Worm (Caenorhabditis elegans) whole organism, L1 larva: Measurements from ENCODE around the gene clec-39.

Source experiments
- C04F5.9 ChIP-seq: sonication (generic microtip); optimal IDR thresholded peaks from 2 replicates; lab custom pipeline; 2016; ENCODE audit warnings: missing genetic modification characterization, missing compliant biosample characterization
- aha-1 ChIP-seq: fragments of 150-350 bp; optimal IDR thresholded peaks from 2 replicates; lab custom pipeline; 2014; ENCODE audit warnings: missing biosample characterization, missing genetic modification characterization
- alr-1 ChIP-seq: fragments of 200-800 bp; sonication (Bioruptor generic); optimal IDR thresholded peaks from 2 replicates; lab custom pipeline; 2018; ENCODE audit warnings: borderline replicate concordance, mild to moderate bottlenecking, missing genetic modification characterization, missing compliant biosample characterization
- aly-2 ChIP-seq: fragments of 150-350 bp; optimal IDR thresholded peaks from 2 replicates; lab custom pipeline; 2014; ENCODE audit warnings: missing biosample characterization, missing genetic modification characterization
- ama-1 ChIP-seq: fragments of 150-350 bp; optimal IDR thresholded peaks from 2 replicates; lab custom pipeline; 2014
- ceh-63 ChIP-seq: fragments of 200-800 bp; sonication (Bioruptor generic); optimal IDR thresholded peaks from 2 replicates; lab custom pipeline; 2018; ENCODE audit warnings: mild to moderate bottlenecking, missing genetic modification characterization, missing compliant biosample characterization
- ceh-8 ChIP-seq: fragments of 200-800 bp; sonication (Bioruptor generic); optimal IDR thresholded peaks from 2 replicates; lab custom pipeline; 2018; ENCODE audit warnings: mild to moderate bottlenecking, missing genetic modification characterization, moderate library complexity, missing compliant biosample characterization
- ceh-82 ChIP-seq, 3 experiments: fragments of 150-350 bp in 1 of 3; sonication (generic microtip) in 2 of 3; optimal IDR thresholded peaks; 2 replicates each; lab custom pipeline; 2014 to 2017; ENCODE audit warnings: missing biosample characterization in 3 of 3, missing genetic modification characterization in 3 of 3
- ceh-88 ChIP-seq: fragments of 200-800 bp; sonication (Bioruptor generic); IDR thresholded peaks from 2 replicates; pipeline ENCODE4 v1.3.6; 2022; ENCODE audit warnings: missing genetic modification characterization, missing compliant biosample characterization
- efl-1 ChIP-seq, 4 experiments: fragments of 150-350 bp; optimal IDR thresholded peaks in 3 of 4; peaks in 1 of 4; 1 replicate in 1 of 4; 2 replicates in 3 of 4; lab custom pipeline; 2014; ENCODE audit warnings: missing biosample characterization in 2 of 4, missing genetic modification characterization in 2 of 4, missing genetic modification reagents in 2 of 4
- egl-13 ChIP-seq: sonication (generic microtip); optimal IDR thresholded peaks from 2 replicates; lab custom pipeline; 2016; ENCODE audit warnings: missing genotype, missing genetic modification reagents, missing genetic modification characterization, missing compliant biosample characterization
- elt-2 ChIP-seq: sonication (generic microtip); optimal IDR thresholded peaks from 2 replicates; lab custom pipeline; 2016; ENCODE audit warnings: missing genetic modification characterization, mild to moderate bottlenecking, inconsistent platforms, missing compliant biosample characterization, missing genetic modification reagents
- fkh-8 ChIP-seq: sonication (generic microtip); optimal IDR thresholded peaks from 2 replicates; lab custom pipeline; 2016; ENCODE audit warnings: mild to moderate bottlenecking, missing genetic modification characterization, missing compliant biosample characterization
- fos-1 ChIP-seq: fragments of 150-350 bp; optimal IDR thresholded peaks from 2 replicates; lab custom pipeline; 2014; ENCODE audit warnings: missing biosample characterization, missing genetic modification characterization
- grh-1 ChIP-seq: fragments of 200-800 bp; sonication (Bioruptor generic); IDR thresholded peaks from 2 replicates; pipeline ENCODE4 v1.3.6; 2022; ENCODE audit warnings: missing genetic modification reagents, missing genetic modification characterization, missing compliant biosample characterization
- hpl-2 ChIP-seq: fragments of 150-350 bp; optimal IDR thresholded peaks from 2 replicates; lab custom pipeline; 2014; ENCODE audit warnings: missing biosample characterization, missing genetic modification reagents, missing genetic modification characterization
- lin-14 ChIP-seq: fragments of 200-800 bp; sonication (Bioruptor generic); optimal IDR thresholded peaks from 2 replicates; lab custom pipeline; 2018; ENCODE audit warnings: mild to moderate bottlenecking, missing genetic modification characterization, moderate library complexity, missing compliant biosample characterization
- lin-15B ChIP-seq: fragments of 150-350 bp; sonication (generic microtip); optimal IDR thresholded peaks from 3 replicates; lab custom pipeline; 2014; ENCODE audit warnings: missing biosample characterization, missing genetic modification characterization
- mab-9 ChIP-seq: fragments of 200-800 bp; sonication (Bioruptor generic); IDR thresholded peaks from 2 replicates; pipeline ENCODE4 v1.3.6; 2022; ENCODE audit warnings: missing genetic modification reagents, missing genetic modification characterization, missing compliant biosample characterization
- mef-2 ChIP-seq: fragments of 150-350 bp; optimal IDR thresholded peaks from 2 replicates; lab custom pipeline; 2014; ENCODE audit warnings: missing biosample characterization, missing genetic modification characterization
- nhr-11 ChIP-seq: fragments of 150-350 bp; optimal IDR thresholded peaks from 2 replicates; lab custom pipeline; 2014; ENCODE audit warnings: missing biosample characterization, missing genetic modification characterization
- nhr-12 ChIP-seq: sonication (generic microtip); optimal IDR thresholded peaks from 2 replicates; lab custom pipeline; 2017; ENCODE audit warnings: missing biosample characterization, missing genetic modification characterization
- nhr-20 ChIP-seq: sonication (generic microtip); optimal IDR thresholded peaks from 2 replicates; lab custom pipeline; 2016; ENCODE audit warnings: mild to moderate bottlenecking, missing genetic modification characterization, missing compliant biosample characterization
- pag-3 ChIP-seq: sonication (generic microtip); optimal IDR thresholded peaks from 2 replicates; lab custom pipeline; 2017; ENCODE audit warnings: missing genetic modification characterization, mild to moderate bottlenecking, missing compliant biosample characterization, antibody characterized with exemption, borderline replicate concordance; ENCODE audit not compliant: insufficient read depth
- pqm-1 ChIP-seq: sonication (generic microtip); optimal IDR thresholded peaks from 3 replicates; lab custom pipeline; 2017; ENCODE audit warnings: missing biosample characterization, missing genetic modification characterization
- skn-1 ChIP-seq: fragments of 150-350 bp; optimal IDR thresholded peaks from 2 replicates; lab custom pipeline; 2014; ENCODE audit warnings: missing biosample characterization, missing genetic modification characterization
- snpc-4 ChIP-seq: fragments of 150-350 bp; optimal IDR thresholded peaks from 2 replicates; lab custom pipeline; 2014; ENCODE audit warnings: missing biosample characterization, missing genetic modification characterization
- sptf-1 ChIP-seq: fragments of 150-350 bp; optimal IDR thresholded peaks from 2 replicates; lab custom pipeline; 2014; ENCODE audit warnings: missing biosample characterization, missing genetic modification characterization
- swsn-7 ChIP-seq: sonication (generic microtip); optimal IDR thresholded peaks from 2 replicates; lab custom pipeline; 2016; ENCODE audit warnings: missing genetic modification characterization, missing compliant biosample characterization
- tlp-1 ChIP-seq: fragments of 150-350 bp; optimal IDR thresholded peaks from 2 replicates; lab custom pipeline; 2014; ENCODE audit warnings: missing biosample characterization, missing genetic modification characterization
- unc-130 ChIP-seq: fragments of 150-350 bp; optimal IDR thresholded peaks from 2 replicates; lab custom pipeline; 2017; ENCODE audit warnings: missing biosample characterization, missing genetic modification characterization, inconsistent platforms
- zag-1 ChIP-seq: fragments of 150-350 bp; optimal IDR thresholded peaks from 2 replicates; lab custom pipeline; 2014; ENCODE audit warnings: missing biosample characterization, missing genetic modification characterization
- ztf-4 ChIP-seq: fragments of 150-350 bp; optimal IDR thresholded peaks from 2 replicates; lab custom pipeline; 2014; ENCODE audit warnings: missing biosample characterization, missing genetic modification characterization

The clec-39 gene

DNA sequence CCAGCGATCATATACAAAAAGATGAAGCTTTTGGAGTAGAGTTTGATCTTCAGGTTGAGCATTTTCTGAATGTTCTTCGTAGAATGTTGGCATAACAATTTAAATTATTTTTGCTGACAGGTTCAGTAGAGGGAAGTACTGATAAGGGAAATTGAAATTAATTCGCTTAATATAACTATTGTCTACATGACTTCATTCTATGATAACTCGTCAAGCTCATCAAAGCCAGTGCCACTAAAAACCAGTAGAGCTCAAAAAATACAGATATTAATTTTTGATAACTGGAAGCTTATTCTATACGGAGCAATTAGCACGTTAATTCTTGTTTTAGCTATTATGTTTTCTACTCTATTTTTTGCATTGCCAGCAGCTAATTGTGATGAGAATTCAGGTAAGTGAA lies at the start of gene clec-39, which contains the start of gene clec-29:
Gene clec-39 (plus strand): TSS at position 169 of the 400 bp plus-strand sequence.
Gene clec-29 (minus strand): TSS at position 101 of the 400 bp plus-strand sequence.
- TF ChIP-seq fkh-8 (tag; lab: Kevin White, UChicago) = no peak
- TF ChIP-seq mef-2 (tag; lab: Kevin White, UChicago) = no peak
- TF ChIP-seq ama-1 (lab: Kevin White, UChicago) = no peak
- TF ChIP-seq ceh-82 (tag; optimal IDR thresholded peaks at IDR 0.05; lab: Kevin White, UChicago) = no peak
- no peak for TF ChIP-seq alr-1 (tag; lab: Kevin White, UChicago)
- TF ChIP-seq nhr-12 (tag; lab: Kevin White, UChicago) = no peak
- no peak for TF ChIP-seq ceh-8 (GFP tag; lab: Kevin White, UChicago)
- no peak for TF ChIP-seq efl-1 (optimal IDR thresholded peaks at IDR 0.05; lab: Kevin White, UChicago)
- TF ChIP-seq efl-1 (GFP tag; optimal IDR thresholded peaks at IDR 0.05 in 1 of 2; lab: Kevin White, UChicago) = no peak
- no peak for TF ChIP-seq sptf-1 (tag; lab: Kevin White, UChicago)
- no peak for TF ChIP-seq elt-2 (tag; lab: Kevin White, UChicago)
- TF ChIP-seq nhr-11 (tag; lab: Kevin White, UChicago) = no peak
- no peak for TF ChIP-seq lin-14 (GFP tag; lab: Kevin White, UChicago)

- TF ChIP-seq ceh-8 (GFP tag; lab: Kevin White, UChicago) (peak; percentile 56), unc-130 (tag; lab: Kevin White, UChicago) (no peak)
Observed at ce11 chrV:16692988-16693387, 46.1 kb upstream of the clec-39 start.

DNA sequence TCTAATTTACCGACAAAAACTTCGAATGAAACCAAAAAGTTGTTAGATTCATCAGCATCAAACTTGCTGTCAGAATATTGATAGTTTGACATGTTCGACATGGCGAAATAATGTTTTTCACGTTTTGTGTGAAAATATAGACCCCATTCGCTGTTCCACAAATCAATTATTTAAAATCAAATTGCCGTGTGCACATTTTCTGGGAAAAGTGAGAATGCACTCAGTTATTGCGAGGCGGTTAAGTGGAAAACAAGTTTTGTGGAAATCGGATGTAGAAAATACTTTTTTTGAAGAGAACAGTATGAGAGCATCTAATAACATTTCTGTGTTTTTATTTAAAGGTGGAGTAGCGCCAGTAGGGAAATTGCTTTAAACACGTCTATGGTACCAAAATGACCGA lies 45.3 kb upstream of the clec-39 start, which contains the start of gene srw-42:
Gene srw-42 (minus strand): TSS at position 101 of the 400 bp plus-strand sequence.
- no peak for TF ChIP-seq skn-1 (tag; lab: Kevin White, UChicago)
- TF ChIP-seq snpc-4 (tag; lab: Kevin White, UChicago) = no peak
- TF ChIP-seq C04F5.9 = no peak
- no peak for TF ChIP-seq lin-15B
- TF ChIP-seq fos-1 (tag; lab: Kevin White, UChicago) = no peak
- TF ChIP-seq hpl-2 (GFP tag; lab: Kevin White, UChicago) = no peak
- no peak for TF ChIP-seq ama-1 (lab: Kevin White, UChicago)
- no peak for TF ChIP-seq efl-1 (optimal IDR thresholded peaks at IDR 0.05; lab: Kevin White, UChicago)
- no peak for TF ChIP-seq efl-1 (GFP tag; optimal IDR thresholded peaks at IDR 0.05 in 1 of 2; lab: Kevin White, UChicago)
- TF ChIP-seq aha-1 (tag; lab: Kevin White, UChicago) = no peak
- no peak for TF ChIP-seq tlp-1
- TF ChIP-seq ceh-82 (tag; optimal IDR thresholded peaks at IDR 0.05; lab: Kevin White, UChicago) = no peak

DNA sequence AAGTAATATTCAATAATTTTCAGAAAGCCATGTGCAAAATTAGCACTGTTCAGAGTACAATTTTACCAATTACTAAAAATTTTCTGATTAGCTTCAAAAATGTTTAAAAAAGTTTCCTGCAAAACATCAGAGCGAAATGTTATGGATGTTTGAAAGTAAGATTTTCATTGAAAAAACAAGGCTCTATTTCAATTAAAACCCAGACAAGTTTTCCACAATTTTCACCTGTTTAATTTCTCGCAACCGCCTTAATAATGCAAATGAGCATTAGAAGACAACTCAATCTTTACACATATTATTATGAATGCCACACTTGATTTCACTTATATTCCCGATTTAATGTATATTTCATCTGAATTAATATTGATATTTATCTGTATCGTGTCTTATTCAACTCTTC lies 44.5 kb upstream of the clec-39 start, which contains the start of gene srz-101:
Gene srz-101 (plus strand): TSS at position 301 of the 400 bp plus-strand sequence.
- TF ChIP-seq pqm-1 (no peak), alr-1 (tag; lab: Kevin White, UChicago) (no peak), unc-130 (tag; lab: Kevin White, UChicago) (no peak), pag-3 (tag; lab: Kevin White, UChicago) (no peak), zag-1 (tag; lab: Kevin White, UChicago) (no peak), snpc-4 (tag; lab: Kevin White, UChicago) (no peak), aly-2 (no peak), ceh-63 (no peak), lin-15B (no peak), skn-1 (tag; lab: Kevin White, UChicago) (no peak), ztf-4 (tag; lab: Kevin White, UChicago) (no peak), grh-1 (GFP tag; lab: Robert Waterston, UW) (no peak), mab-9 (no peak), egl-13 (tag; lab: Kevin White, UChicago) (no peak), swsn-7 (tag; lab: Kevin White, UChicago) (no peak), ceh-88 (GFP tag; lab: Robert Waterston, UW) (no peak)

DNA sequence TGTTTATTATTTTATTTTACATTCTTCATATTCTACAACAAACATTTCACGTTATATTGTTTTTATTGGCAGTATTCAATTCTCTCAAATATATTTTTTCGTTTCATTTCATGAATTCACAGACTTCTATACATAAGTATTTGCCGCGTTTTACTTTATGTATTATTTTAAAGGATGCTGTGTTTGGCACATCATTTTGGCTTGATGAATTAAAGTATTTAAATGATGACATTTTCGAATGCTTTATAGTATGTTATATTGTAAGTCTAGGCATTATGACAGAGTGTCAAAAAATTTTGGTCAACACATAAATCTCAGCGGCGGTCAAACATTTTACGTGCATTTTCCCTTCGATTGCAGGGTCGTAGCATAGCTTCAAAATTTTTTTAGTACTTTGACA lies 43.6 kb upstream of the clec-39 start:
- no peak for TF ChIP-seq nhr-20 (tag; lab: Kevin White, UChicago)
- no peak for TF ChIP-seq efl-1 (optimal IDR thresholded peaks at IDR 0.05; lab: Kevin White, UChicago)
- TF ChIP-seq efl-1 (GFP tag; optimal IDR thresholded peaks at IDR 0.05 in 1 of 2; lab: Kevin White, UChicago) = peak in 1 of 2 experiments; percentile 79
